Fruit fly (Drosophila melanogaster): ENCODE data around the gene CG43816.

The CG43816 gene

DNA sequence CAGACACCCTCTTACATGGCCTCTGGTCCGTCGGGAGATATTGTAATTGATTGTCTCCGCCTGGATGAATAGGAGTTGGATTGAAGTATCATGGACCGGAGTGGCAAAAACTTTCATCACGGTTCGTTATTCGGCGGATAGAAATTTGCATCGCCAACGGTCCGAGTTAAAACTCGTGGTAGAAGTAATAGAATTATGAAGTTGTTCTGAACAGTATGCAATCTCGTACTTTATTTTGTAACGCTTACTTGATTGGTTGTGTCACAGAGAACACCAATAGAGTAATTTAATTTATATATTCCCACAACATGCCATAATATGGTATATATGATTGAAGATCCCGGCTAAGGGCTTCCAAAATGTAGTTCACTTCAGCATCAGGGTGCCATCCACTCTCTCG is at the start of gene CG43816, which contains the start of gene CG13245:
Gene CG43816 (plus strand): TSS at position 301 of the 400 bp plus-strand sequence.
Gene CG13245 (plus strand): TSS at position 301 of the 400 bp plus-strand sequence.
- no peak for TF ChIP-seq CG16863 (GFP tag; optimal IDR thresholded peaks at IDR 0.05)
- TF ChIP-seq C15 (GFP tag; IDR thresholded peaks at IDR 0.05): no peak
- no peak for TF ChIP-seq Camta (GFP tag; optimal IDR thresholded peaks at IDR 0.05)
- no peak for TF ChIP-seq CG1602 (GFP tag; optimal IDR thresholded peaks at IDR 0.05)
- no peak for TF ChIP-seq trem (tag; optimal IDR thresholded peaks at IDR 0.05)
- TF ChIP-seq CG6765 (GFP tag; optimal IDR thresholded peaks at IDR 0.05): no peak
- no peak for TF ChIP-seq prd (optimal IDR thresholded peaks at IDR 0.05)
- TF ChIP-seq prd (GFP tag; IDR thresholded peaks at IDR 0.05): no peak

DNA sequence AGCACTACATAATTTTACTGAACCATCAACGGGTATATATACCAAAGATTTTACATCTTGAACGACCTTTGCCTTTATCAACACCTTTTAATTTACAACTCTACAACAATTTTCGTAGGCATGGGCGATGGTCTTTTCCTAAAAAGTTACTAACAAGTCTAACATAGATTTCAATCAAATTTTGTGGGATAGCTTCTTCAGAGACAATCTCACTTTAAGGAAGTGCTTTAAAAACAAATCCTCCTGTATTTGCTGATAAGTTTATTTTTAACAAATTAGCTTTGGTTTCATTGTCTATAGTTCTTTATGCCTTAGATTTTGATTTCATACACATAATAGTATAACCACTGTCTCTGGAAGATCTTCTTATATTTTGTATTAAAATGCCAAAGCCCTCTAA is 46.6 kb upstream of the CG43816 start, which contains the start of gene CG18063:
Gene CG18063 (plus strand): TSS at position 301 of the 400 bp plus-strand sequence.
- no peak for TF ChIP-seq Fer1 (GFP tag; optimal IDR thresholded peaks at IDR 0.05)
- no peak for TF ChIP-seq CG10366 (GFP tag; IDR thresholded peaks at IDR 0.05)
- TF ChIP-seq cato (GFP tag; optimal IDR thresholded peaks at IDR 0.05; ENCODE audit: borderline replicate concordance): no peak
- TF ChIP-seq lilli (GFP tag; optimal IDR thresholded peaks at IDR 0.05): no peak
- TF ChIP-seq D (optimal IDR thresholded peaks at IDR 0.05): no peak
- no peak for TF ChIP-seq D (GFP tag; optimal IDR thresholded peaks at IDR 0.05)
- TF ChIP-seq CG2129 (GFP tag; IDR thresholded peaks at IDR 0.05; ENCODE audit: partially characterized antibody): no peak

dm6 chr2L:15962335-15962734 is 41.8 kb upstream of the CG43816 start, which contains the start of gene beat-Ib:
Gene beat-Ib (minus strand): TSS chr2L:15962435.
- TF ChIP-seq ro (GFP tag; IDR thresholded peaks at IDR 0.05): no peak
- TF ChIP-seq dysf (GFP tag; IDR thresholded peaks at IDR 0.05): no peak
- TF ChIP-seq CG6254 (GFP tag; optimal IDR thresholded peaks at IDR 0.05): no peak
- TF ChIP-seq CG7987 (GFP tag; optimal IDR thresholded peaks at IDR 0.05): no peak
- TF ChIP-seq CG3163 (GFP tag; optimal IDR thresholded peaks at IDR 0.05): no peak
- TF ChIP-seq CG6791 (GFP tag; IDR thresholded peaks at IDR 0.05; ENCODE audit: partially characterized antibody): no peak
- TF ChIP-seq lola (GFP tag; optimal IDR thresholded peaks at IDR 0.05): no peak
- no peak for TF ChIP-seq grn (GFP tag; optimal IDR thresholded peaks at IDR 0.05)
- TF ChIP-seq B-H1 (GFP tag; IDR thresholded peaks at IDR 0.05): no peak
- no peak for TF ChIP-seq tio (GFP tag; optimal IDR thresholded peaks at IDR 0.05)
- TF ChIP-seq Trl (optimal IDR thresholded peaks at IDR 0.05): peak in 1 of 2 experiments; percentile 13
- TF ChIP-seq Trl (GFP tag; optimal IDR thresholded peaks at IDR 0.05): no peak
- no peak for TF ChIP-seq D19A (tag; optimal IDR thresholded peaks at IDR 0.05)
- no peak for TF ChIP-seq Doc2 (GFP tag; IDR thresholded peaks at IDR 0.05)
- peak; percentile 88 for TF ChIP-seq Deaf1 (tag; optimal IDR thresholded peaks at IDR 0.05)
- TF ChIP-seq CG4424 (GFP tag; optimal IDR thresholded peaks at IDR 0.05): no peak

dm6 chr2L:15979186-15979585 is 24.9 kb upstream of the CG43816 start, which contains the start of gene CG10839:
Gene CG10839 (plus strand): TSS chr2L:15979486.
- TF ChIP-seq Ada2b (GFP tag; IDR thresholded peaks at IDR 0.05) (no peak), jigr1 (GFP tag; IDR thresholded peaks at IDR 0.05) (no peak), exex (tag; optimal IDR thresholded peaks at IDR 0.05) (no peak), lilli (GFP tag; optimal IDR thresholded peaks at IDR 0.05) (no peak), rib (GFP tag; IDR thresholded peaks at IDR 0.05) (no peak), ewg (GFP tag; optimal IDR thresholded peaks at IDR 0.05) (peak; percentile 3)

dm6 chr2L:16000199-16000598 is 3.9 kb upstream of the CG43816 start, which contains the start of gene beat-Ic:
Gene beat-Ic (plus strand): TSS chr2L:16000291.
- TF ChIP-seq sima (GFP tag; optimal IDR thresholded peaks at IDR 0.05) (no peak), Scr (GFP tag; IDR thresholded peaks at IDR 0.05; ENCODE audit: partially characterized antibody) (no peak), CG31224 (GFP tag; IDR thresholded peaks at IDR 0.05) (no peak), CG5180 (GFP tag; optimal IDR thresholded peaks at IDR 0.05) (peak; percentile 9), H2.0 (GFP tag; IDR thresholded peaks at IDR 0.05) (no peak), HmgZ (tag; optimal IDR thresholded peaks at IDR 0.05) (no peak), disco-r (GFP tag; optimal IDR thresholded peaks at IDR 0.05) (no peak), ara (GFP tag; IDR thresholded peaks at IDR 0.05) (no peak), crc (GFP tag; optimal IDR thresholded peaks at IDR 0.05) (no peak), CG15269 (tag; optimal IDR thresholded peaks at IDR 0.05) (no peak), Trl (optimal IDR thresholded peaks at IDR 0.05) (peak; percentile 14 to 45), Trl (GFP tag; optimal IDR thresholded peaks at IDR 0.05) (no peak), dpn (GFP tag; optimal IDR thresholded peaks at IDR 0.05) (no peak), Deaf1 (tag; optimal IDR thresholded peaks at IDR 0.05) (peak; percentile 96)
